Fruit fly (Drosophila melanogaster): ENCODE measurements around the gene BG642312.

Gene BG642312

dm6 chr3L:6192822-6193555 lies 40.2 kb downstream of the BG642312 start, which contains the start of the genes Sf3b6 and Tnpo (continued):
- TF ChIP-seq CG13123 (GFP tag; optimal IDR thresholded peaks at IDR 0.05) = peak; percentile 63
- peak; percentile 65 for TF ChIP-seq unc-4 (GFP tag; IDR thresholded peaks at IDR 0.05; ENCODE audit: partially characterized antibody)
- TF ChIP-seq Hr51 (GFP tag; optimal IDR thresholded peaks at IDR 0.05) = peak in 1 of 2 experiments; percentile 55
- peak; percentile 48 for TF ChIP-seq CG6254 (GFP tag; optimal IDR thresholded peaks at IDR 0.05)
- peak; percentile 84 for TF ChIP-seq CG12104 (GFP tag; optimal IDR thresholded peaks at IDR 0.05)
- no peak for TF ChIP-seq BtbVII (GFP tag; optimal IDR thresholded peaks at IDR 0.05)
- peak; percentile 50 for TF ChIP-seq Awh (GFP tag; IDR thresholded peaks at IDR 0.05)
- TF ChIP-seq Dek (tag; optimal IDR thresholded peaks at IDR 0.05) = no peak
- TF ChIP-seq Mad (GFP tag; optimal IDR thresholded peaks at IDR 0.05) = peak; percentile 75
- TF ChIP-seq ato (GFP tag; IDR thresholded peaks at IDR 0.05; ENCODE audit: partially characterized antibody) = no peak
- TF ChIP-seq dmrt11E (tag; optimal IDR thresholded peaks at IDR 0.05) = peak; percentile 86
- TF ChIP-seq br (optimal IDR thresholded peaks at IDR 0.05) = no peak
- peak; percentile 83 for TF ChIP-seq CG18619 (GFP tag; optimal IDR thresholded peaks at IDR 0.05)
- TF ChIP-seq kah (GFP tag; optimal IDR thresholded peaks at IDR 0.05) = peak; percentile 30
- peak; percentile 86 for TF ChIP-seq Chrac-16 (GFP tag; optimal IDR thresholded peaks at IDR 0.05)
- TF ChIP-seq CG15514 (GFP tag; optimal IDR thresholded peaks at IDR 0.05) = peak; percentile 84
- peak; percentile 82 for TF ChIP-seq Xrp1 (GFP tag; IDR thresholded peaks at IDR 0.05)
- peak; percentile 93 for TF ChIP-seq CG9932 (GFP tag; IDR thresholded peaks at IDR 0.05)
- TF ChIP-seq ase (GFP tag; IDR thresholded peaks at IDR 0.05) = peak; percentile 68
- no peak for TF ChIP-seq kni (GFP tag; optimal IDR thresholded peaks at IDR 0.05)
- TF ChIP-seq gce (GFP tag; IDR thresholded peaks at IDR 0.05) = peak; percentile 40; the same call in 1 of the 3 replicates
- peak; percentile 62 for TF ChIP-seq CG16863 (GFP tag; optimal IDR thresholded peaks at IDR 0.05)
- TF ChIP-seq dan (GFP tag; IDR thresholded peaks at IDR 0.05) = peak; percentile 49; the same call in 1 of the 2 replicates
- TF ChIP-seq CG8924 (tag; optimal IDR thresholded peaks at IDR 0.05) = peak; percentile 85
- TF ChIP-seq pho (GFP tag; optimal IDR thresholded peaks at IDR 0.05) = peak; percentile 79
- TF ChIP-seq gem (tag; optimal IDR thresholded peaks at IDR 0.05) = peak; percentile 92
- TF ChIP-seq ash1 (GFP tag; optimal IDR thresholded peaks at IDR 0.05) = no peak
- peak; percentile 87 for TF ChIP-seq Sry-δ (GFP tag; optimal IDR thresholded peaks at IDR 0.05)
- TF ChIP-seq otp (GFP tag; IDR thresholded peaks at IDR 0.05) = no peak; the same call in 2 of the 3 replicates
- no peak for TF ChIP-seq Vsx1 (GFP tag; optimal IDR thresholded peaks at IDR 0.05)
- TF ChIP-seq sna (GFP tag; IDR thresholded peaks at IDR 0.05; ENCODE audit: partially characterized antibody) = peak; percentile 61; the same call in 1 of the 2 replicates
- no peak for TF ChIP-seq Jarid2 (GFP tag; optimal IDR thresholded peaks at IDR 0.05)
- no peak for TF ChIP-seq jing (GFP tag; optimal IDR thresholded peaks at IDR 0.05)
- TF ChIP-seq stc (GFP tag; IDR thresholded peaks at IDR 0.05) = peak; percentile 60; the same call in 1 of the 2 replicates
- peak; percentile 54 for TF ChIP-seq CG2202 (tag; optimal IDR thresholded peaks at IDR 0.05)
- TF ChIP-seq CG34376 (GFP tag; optimal IDR thresholded peaks at IDR 0.05) = peak; percentile 65
- TF ChIP-seq Opbp (GFP tag; IDR thresholded peaks at IDR 0.05; ENCODE audit: partially characterized antibody) = no peak
- TF ChIP-seq CG16779 (GFP tag; IDR thresholded peaks at IDR 0.05) = no peak
- no peak for TF ChIP-seq TFAM (GFP tag; optimal IDR thresholded peaks at IDR 0.05)
- TF ChIP-seq Max (GFP tag; optimal IDR thresholded peaks at IDR 0.05) = peak; percentile 82
- TF ChIP-seq CG10274 (GFP tag; optimal IDR thresholded peaks at IDR 0.05) = peak; percentile 80
- TF ChIP-seq amos (GFP tag; IDR thresholded peaks at IDR 0.05; ENCODE audit: partially characterized antibody) = peak; percentile 56
- TF ChIP-seq CG14667 (GFP tag; IDR thresholded peaks at IDR 0.05) = peak; percentile 78
- TF ChIP-seq esg (GFP tag; conservative IDR thresholded peaks at IDR 0.05) = peak; percentile 86
- peak; percentile 79 for TF ChIP-seq bab2 (GFP tag; optimal IDR thresholded peaks at IDR 0.05)
- TF ChIP-seq Bgb (GFP tag; IDR thresholded peaks at IDR 0.05; ENCODE audit: partially characterized antibody) = peak; percentile 56; the same call in 1 of the 2 replicates
- TF ChIP-seq GATAe (GFP tag; conservative IDR thresholded peaks at IDR 0.05) = 0 out of 2 replicates have a peak, but pooled peaks have one; percentile 19
- peak; percentile 66 for TF ChIP-seq CG5245 (GFP tag; optimal IDR thresholded peaks at IDR 0.05)
